Worm (Caenorhabditis elegans) whole organism, early embryonic: ENCODE data around the gene F31E9.6.

Experiments used
- B0310.2 ChIP-seq: sonication (generic microtip); optimal IDR thresholded peaks from 2 replicates; lab custom pipeline; 2016; ENCODE audit warnings: mild to moderate bottlenecking, missing genetic modification characterization, missing compliant biosample characterization
- F13C5.2 ChIP-seq: sonication (generic microtip); optimal IDR thresholded peaks from 2 replicates; lab custom pipeline; 2017; ENCODE audit warnings: mild to moderate bottlenecking, missing genetic modification characterization, inconsistent platforms, missing compliant biosample characterization
- aly-1 ChIP-seq: sonication (generic microtip); optimal IDR thresholded peaks from 2 replicates; lab custom pipeline; 2016; ENCODE audit warnings: missing genetic modification characterization, missing compliant biosample characterization
- ama-1 ChIP-seq: fragments of 150-350 bp; optimal IDR thresholded peaks from 2 replicates; lab custom pipeline; 2014
- ceh-13 ChIP-seq: fragments of 200-800 bp; sonication (Bioruptor generic); optimal IDR thresholded peaks from 2 replicates; lab custom pipeline; 2018; ENCODE audit warnings: mild to moderate bottlenecking, missing genetic modification characterization, missing compliant biosample characterization
- ceh-36 ChIP-seq: sonication (generic microtip); optimal IDR thresholded peaks from 2 replicates; lab custom pipeline; 2016; ENCODE audit warnings: missing genetic modification characterization, inconsistent platforms, missing compliant biosample characterization
- ets-7 ChIP-seq: sonication (generic microtip); optimal IDR thresholded peaks from 2 replicates; lab custom pipeline; 2016; ENCODE audit warnings: missing genotype, missing genetic modification characterization, missing compliant biosample characterization
- flt-1 ChIP-seq: fragments of 200-800 bp; sonication (Bioruptor generic); IDR thresholded peaks from 2 replicates; pipeline ENCODE4 v1.3.6; 2022; ENCODE audit warnings: missing genetic modification characterization, missing compliant biosample characterization
- hmbx-1 ChIP-seq: sonication (generic microtip); optimal IDR thresholded peaks from 2 replicates; lab custom pipeline; 2016; ENCODE audit warnings: mild to moderate bottlenecking, missing genetic modification characterization, missing compliant biosample characterization
- hmg-4 ChIP-seq: fragments of 200-800 bp; sonication (Bioruptor generic); optimal IDR thresholded peaks from 2 replicates; lab custom pipeline; 2018; ENCODE audit warnings: mild to moderate bottlenecking, missing genetic modification characterization, missing compliant biosample characterization
- hnd-1 ChIP-seq: sonication (generic microtip); optimal IDR thresholded peaks from 2 replicates; lab custom pipeline; 2016; ENCODE audit warnings: missing genetic modification characterization, missing compliant biosample characterization
- pes-1 ChIP-seq: fragments of 200-800 bp; sonication (Bioruptor generic); IDR thresholded peaks from 2 replicates; pipeline ENCODE4 v1.3.6; 2022; ENCODE audit warnings: missing genetic modification reagents, missing genetic modification characterization, missing compliant biosample characterization
- scrt-1 ChIP-seq: fragments of 200-800 bp; sonication (Bioruptor generic); IDR thresholded peaks from 2 replicates; pipeline ENCODE4 v1.3.6; 2022; ENCODE audit warnings: missing genetic modification characterization, missing compliant biosample characterization
- sea-1 ChIP-seq: fragments of 200-800 bp; sonication (Bioruptor generic); conservative IDR thresholded peaks from 2 replicates; pipeline ENCODE4 v1.3.6; 2022; ENCODE audit warnings: missing genetic modification characterization, missing compliant biosample characterization
- tbx-11 ChIP-seq: fragments of 200-800 bp; sonication (Bioruptor generic); IDR thresholded peaks from 2 replicates; pipeline ENCODE4 v1.3.6; 2022; ENCODE audit warnings: missing genetic modification characterization, missing compliant biosample characterization
- tbx-37 ChIP-seq: fragments of 200-800 bp; sonication (Bioruptor generic); conservative IDR thresholded peaks from 2 replicates; pipeline ENCODE4 v1.3.6; 2022; ENCODE audit warnings: missing genetic modification reagents, missing genetic modification characterization, missing compliant biosample characterization
- tra-4 ChIP-seq: sonication (generic microtip); optimal IDR thresholded peaks from 2 replicates; lab custom pipeline; 2017; ENCODE audit warnings: missing genetic modification characterization, missing compliant biosample characterization

F31E9.6 gene

ce11 chrV:17328497-17328896 is 13.5 kb upstream of the F31E9.6 start, which contains the start of gene srg-44:
Gene srg-44, plus strand, starts transcription at chrV:17328797.
- no peak for TF ChIP-seq tbx-37 (GFP tag; lab: Robert Waterston, UW)
- no peak for TF ChIP-seq scrt-1 (GFP tag; lab: Robert Waterston, UW)
- no peak for TF ChIP-seq hmbx-1
- no peak for TF ChIP-seq F13C5.2
- TF ChIP-seq ceh-13: no peak

ce11 chrV:17327867-17328266 is 12.9 kb upstream of the F31E9.6 start, which contains the start of gene sdz-16:
Gene sdz-16, minus strand, starts transcription at chrV:17327967.
- TF ChIP-seq ets-7 (tag; lab: Kevin White, UChicago): no peak
- TF ChIP-seq B0310.2 (tag; lab: Kevin White, UChicago): no peak
- no peak for TF ChIP-seq tbx-37 (GFP tag; lab: Robert Waterston, UW)
- TF ChIP-seq ceh-13: no peak
- TF ChIP-seq ama-1 (lab: Kevin White, UChicago): no peak
- no peak for TF ChIP-seq scrt-1 (GFP tag; lab: Robert Waterston, UW)
- no peak for TF ChIP-seq ceh-36 (tag; lab: Kevin White, UChicago)
- no peak for TF ChIP-seq hnd-1 (tag; lab: Kevin White, UChicago)
- no peak for TF ChIP-seq hmbx-1
- TF ChIP-seq tbx-11 (GFP tag; lab: Robert Waterston, UW): no peak
- no peak for TF ChIP-seq flt-1
- TF ChIP-seq hmg-4 (GFP tag; lab: Kevin White, UChicago): no peak
- TF ChIP-seq tra-4: no peak
- TF ChIP-seq pes-1 (GFP tag; lab: Robert Waterston, UW): no peak
- no peak for TF ChIP-seq sea-1 (GFP tag; lab: Robert Waterston, UW)
- TF ChIP-seq aly-1 (tag; lab: Kevin White, UChicago): no peak
- no peak for TF ChIP-seq F13C5.2

ce11 chrV:17323876-17324275 is 8.9 kb upstream of the F31E9.6 start:
- no peak for TF ChIP-seq sea-1 (GFP tag; lab: Robert Waterston, UW)
- peak; percentile 13 for TF ChIP-seq ceh-13

- TF ChIP-seq ama-1 (lab: Kevin White, UChicago) (no peak), tra-4 (no peak), tbx-37 (GFP tag; lab: Robert Waterston, UW) (no peak), F13C5.2 (no peak)
These were observed 7.5 kb upstream of the F31E9.6 start, which contains the start of gene F31E9.3 for ce11 chrV:17322397-17322909. Gene F31E9.3, plus strand, starts transcription at chrV:17322590.

- TF ChIP-seq ceh-13 (no peak), tbx-37 (GFP tag; lab: Robert Waterston, UW) (no peak), F13C5.2 (no peak), sea-1 (GFP tag; lab: Robert Waterston, UW) (no peak), pes-1 (GFP tag; lab: Robert Waterston, UW) (no peak), flt-1 (no peak), hmbx-1 (no peak), ets-7 (tag; lab: Kevin White, UChicago) (no peak), scrt-1 (GFP tag; lab: Robert Waterston, UW) (no peak), hnd-1 (tag; lab: Kevin White, UChicago) (no peak), tra-4 (no peak), aly-1 (tag; lab: Kevin White, UChicago) (no peak), hmg-4 (GFP tag; lab: Kevin White, UChicago) (no peak), B0310.2 (tag; lab: Kevin White, UChicago) (no peak), tbx-11 (GFP tag; lab: Robert Waterston, UW) (no peak), ama-1 (lab: Kevin White, UChicago) (no peak), ceh-36 (tag; lab: Kevin White, UChicago) (no peak)
These were observed 2.8 kb upstream of the F31E9.6 start, which contains the start of gene srz-58 for ce11 chrV:17317786-17318185. Gene srz-58, plus strand, starts transcription at chrV:17318147.

ce11 chrV:17317297-17317696 is 2.3 kb upstream of the F31E9.6 start:
- no peak for TF ChIP-seq ama-1 (lab: Kevin White, UChicago)
- no peak for TF ChIP-seq hmbx-1
- TF ChIP-seq tbx-11 (GFP tag; lab: Robert Waterston, UW): no peak
- TF ChIP-seq hmg-4 (GFP tag; lab: Kevin White, UChicago): no peak

ce11 chrV:17312386-17312785 is 2.6 kb downstream of the F31E9.6 start, which contains the start of gene Y61B8B.3:
Gene Y61B8B.3, minus strand, starts transcription at chrV:17312486.
- TF ChIP-seq ama-1 (lab: Kevin White, UChicago) (no peak), hnd-1 (tag; lab: Kevin White, UChicago) (no peak), hmbx-1 (no peak), tra-4 (no peak), aly-1 (tag; lab: Kevin White, UChicago) (no peak), hmg-4 (GFP tag; lab: Kevin White, UChicago) (no peak), ceh-36 (tag; lab: Kevin White, UChicago) (no peak), sea-1 (GFP tag; lab: Robert Waterston, UW) (no peak), tbx-11 (GFP tag; lab: Robert Waterston, UW) (no peak), pes-1 (GFP tag; lab: Robert Waterston, UW) (no peak), ets-7 (tag; lab: Kevin White, UChicago) (no peak), ceh-13 (no peak), F13C5.2 (no peak), scrt-1 (GFP tag; lab: Robert Waterston, UW) (no peak), B0310.2 (tag; lab: Kevin White, UChicago) (no peak), tbx-37 (GFP tag; lab: Robert Waterston, UW) (no peak)

ce11 chrV:17307926-17308325 is 7.0 kb downstream of the F31E9.6 start:
- TF ChIP-seq ets-7 (tag; lab: Kevin White, UChicago): no peak
- TF ChIP-seq tbx-11 (GFP tag; lab: Robert Waterston, UW): no peak
- TF ChIP-seq B0310.2 (tag; lab: Kevin White, UChicago): no peak
- TF ChIP-seq hmg-4 (GFP tag; lab: Kevin White, UChicago): no peak
- TF ChIP-seq ceh-13: no peak
- TF ChIP-seq hnd-1 (tag; lab: Kevin White, UChicago): no peak
- no peak for TF ChIP-seq scrt-1 (GFP tag; lab: Robert Waterston, UW)
- no peak for TF ChIP-seq F13C5.2
- TF ChIP-seq aly-1 (tag; lab: Kevin White, UChicago): no peak
